Fruit fly (Drosophila melanogaster) whole organism, embryonic: ENCODE measurements around the gene iav.

ENCODE experiments used
- Adf1 ChIP-seq: fragments of 200-800 bp; sonication (Bioruptor generic); IDR thresholded peaks from 2 replicates; pipeline ENCODE4 v1.3.6; 2022; ENCODE audit warnings: missing biosample characterization, missing genetic modification characterization
- BtbVII ChIP-seq: fragments of 200-800 bp; sonication (Bioruptor generic); optimal IDR thresholded peaks from 3 replicates; lab custom pipeline; 2017; ENCODE audit warnings: missing biosample characterization, mild to moderate bottlenecking, missing genetic modification characterization
- CG10565 ChIP-seq: fragments of 200-800 bp; sonication (Bioruptor generic); optimal IDR thresholded peaks from 3 replicates; lab custom pipeline; 2016; ENCODE audit warnings: missing biosample characterization, mild to moderate bottlenecking, missing genetic modification characterization
- CG11093 ChIP-seq: fragments of 200-800 bp; sonication (Bioruptor generic); IDR thresholded peaks from 3 replicates; pipeline ENCODE4 v1.3.6; 2022; ENCODE audit warnings: missing biosample characterization, missing genetic modification characterization
- CG11723 ChIP-seq: fragments of 200-800 bp; sonication (Bioruptor generic); optimal IDR thresholded peaks from 2 replicates; lab custom pipeline; 2017; ENCODE audit warnings: missing biosample characterization, mild to moderate bottlenecking, missing genetic modification characterization
- CG12104 ChIP-seq: fragments of 200-800 bp; sonication (Bioruptor generic); optimal IDR thresholded peaks from 3 replicates; lab custom pipeline; 2016; ENCODE audit warnings: missing biosample characterization, missing genetic modification characterization
- CG13424 ChIP-seq: fragments of 200-800 bp; sonication (Bioruptor generic); optimal IDR thresholded peaks from 2 replicates; lab custom pipeline; 2019; ENCODE audit warnings: missing biosample characterization, mild to moderate bottlenecking, missing genetic modification characterization, moderate library complexity
- CG1647 ChIP-seq: fragments of 200-800 bp; sonication (Bioruptor generic); optimal IDR thresholded peaks from 3 replicates; lab custom pipeline; 2016; ENCODE audit warnings: missing biosample characterization, missing genetic modification characterization
- CG17186 ChIP-seq: fragments of 200-800 bp; sonication (Bioruptor generic); optimal IDR thresholded peaks from 3 replicates; lab custom pipeline; 2017; ENCODE audit warnings: missing biosample characterization, missing genetic modification reagents, missing genetic modification characterization
- CG17328 ChIP-seq: fragments of 200-800 bp; sonication (Bioruptor generic); IDR thresholded peaks from 2 replicates; pipeline ENCODE4 v1.3.6; 2022; ENCODE audit warnings: missing biosample characterization, missing genetic modification characterization
- CG2202 ChIP-seq: fragments of 200-800 bp; sonication (Bioruptor generic); optimal IDR thresholded peaks from 2 replicates; lab custom pipeline; 2018; ENCODE audit warnings: missing biosample characterization, mild to moderate bottlenecking, missing genetic modification characterization
- CG2712 ChIP-seq: fragments of 200-800 bp; optimal IDR thresholded peaks from 3 replicates; lab custom pipeline; 2019; ENCODE audit warnings: missing biosample characterization, mild to moderate bottlenecking, missing genetic modification characterization, moderate library complexity
- CG3065 ChIP-seq: fragments of 200-800 bp; sonication (Bioruptor generic); optimal IDR thresholded peaks from 2 replicates; lab custom pipeline; 2016; ENCODE audit warnings: missing biosample characterization, missing genetic modification characterization
- CG31441 ChIP-seq: fragments of 200-800 bp; sonication (Bioruptor generic); IDR thresholded peaks from 2 replicates; pipeline ENCODE4 v1.3.6; 2022; ENCODE audit warnings: missing biosample characterization, missing genetic modification characterization
- CG34422 ChIP-seq: fragments of 200-800 bp; sonication (Bioruptor generic); IDR thresholded peaks from 3 replicates; pipeline ENCODE4 v1.3.6; 2022; ENCODE audit warnings: missing biosample characterization, missing genetic modification characterization
- CG6854 ChIP-seq: fragments of 200-800 bp; sonication (Bioruptor generic); optimal IDR thresholded peaks from 3 replicates; lab custom pipeline; 2017; ENCODE audit warnings: missing biosample characterization, mild to moderate bottlenecking, missing genetic modification characterization
- CG7839 ChIP-seq: fragments of 200-800 bp; sonication (Bioruptor generic); optimal IDR thresholded peaks from 3 replicates; lab custom pipeline; 2018; ENCODE audit warnings: missing biosample characterization, mild to moderate bottlenecking, missing genetic modification characterization, moderate library complexity
- CG8924 ChIP-seq: fragments of 200-800 bp; optimal IDR thresholded peaks from 3 replicates; lab custom pipeline; 2019; ENCODE audit warnings: missing biosample characterization, mild to moderate bottlenecking, missing genetic modification characterization, moderate library complexity
- Fer1 ChIP-seq: fragments of 200-800 bp; sonication (Bioruptor generic); optimal IDR thresholded peaks from 2 replicates; lab custom pipeline; 2017; ENCODE audit warnings: missing biosample characterization, mild to moderate bottlenecking, missing genetic modification characterization
- Gug ChIP-seq: fragments of 200-800 bp; sonication (Bioruptor generic); IDR thresholded peaks from 4 replicates; pipeline ENCODE4 v1.3.6; 2022; ENCODE audit warnings: missing biosample characterization, missing genetic modification characterization
- HHEX ChIP-seq: fragments of 200-800 bp; sonication (Bioruptor generic); optimal IDR thresholded peaks from 3 replicates; lab custom pipeline; 2017; ENCODE audit warnings: missing biosample characterization, mild to moderate bottlenecking, missing genetic modification characterization, missing genetic modification reagents
- Hey ChIP-seq: fragments of 200-800 bp; sonication (Bioruptor generic); optimal IDR thresholded peaks from 3 replicates; lab custom pipeline; 2018; ENCODE audit warnings: missing biosample characterization, mild to moderate bottlenecking, missing genetic modification characterization
- Hsf ChIP-seq: fragments of 200-800 bp; sonication (Bioruptor generic); optimal IDR thresholded peaks from 3 replicates; lab custom pipeline; 2016; ENCODE audit warnings: missing biosample characterization, missing genetic modification characterization
- Kr ChIP-seq: fragments of 200-800 bp; sonication (Bioruptor generic); optimal IDR thresholded peaks from 2 replicates; lab custom pipeline; 2017; ENCODE audit warnings: missing biosample characterization, mild to moderate bottlenecking, missing genetic modification characterization
- Mes4 ChIP-seq: fragments of 200-800 bp; sonication (Bioruptor generic); optimal IDR thresholded peaks from 2 replicates; lab custom pipeline; 2016; ENCODE audit warnings: missing biosample characterization, missing genetic modification characterization
- NC2β ChIP-seq: fragments of 200-800 bp; sonication (Bioruptor generic); optimal IDR thresholded peaks from 2 replicates; lab custom pipeline; 2016; ENCODE audit warnings: missing biosample characterization, missing genetic modification characterization
- Oaz ChIP-seq: fragments of 200-800 bp; sonication (Bioruptor generic); IDR thresholded peaks from 2 replicates; pipeline ENCODE4 v1.3.6; 2022; ENCODE audit warnings: missing biosample characterization, missing genetic modification characterization
- Oli ChIP-seq: fragments of 200-800 bp; sonication (Bioruptor generic); optimal IDR thresholded peaks from 2 replicates; lab custom pipeline; 2018; ENCODE audit warnings: missing biosample characterization, mild to moderate bottlenecking, missing genetic modification characterization, moderate library complexity
- Ptx1 ChIP-seq: fragments of 200-800 bp; sonication (Bioruptor generic); IDR thresholded peaks from 2 replicates; pipeline ENCODE4 v1.3.6; 2022; ENCODE audit warnings: missing biosample characterization, missing genetic modification characterization
- Ssrp ChIP-seq: fragments of 200-800 bp; sonication (Bioruptor generic); optimal IDR thresholded peaks from 2 replicates; lab custom pipeline; 2018; ENCODE audit warnings: missing biosample characterization, mild to moderate bottlenecking, missing genetic modification characterization, moderate library complexity
- TFAM ChIP-seq: fragments of 200-800 bp; sonication (Bioruptor generic); optimal IDR thresholded peaks from 2 replicates; lab custom pipeline; 2017; ENCODE audit warnings: missing biosample characterization, missing genetic modification characterization, inconsistent platforms
- YL-1 ChIP-seq: fragments of 200-800 bp; sonication (Bioruptor generic); optimal IDR thresholded peaks from 3 replicates; lab custom pipeline; 2017; ENCODE audit warnings: missing biosample characterization, mild to moderate bottlenecking, missing genetic modification characterization
- ab ChIP-seq: fragments of 200-800 bp; sonication (Bioruptor generic); optimal IDR thresholded peaks from 2 replicates; lab custom pipeline; 2016; ENCODE audit warnings: missing biosample characterization, missing genetic modification characterization
- bab2 ChIP-seq: fragments of 200-800 bp; sonication (Bioruptor generic); optimal IDR thresholded peaks from 2 replicates; lab custom pipeline; 2016; ENCODE audit warnings: missing biosample characterization, missing genetic modification characterization
- cg ChIP-seq: fragments of 200-800 bp; sonication (Bioruptor generic); optimal IDR thresholded peaks from 3 replicates; lab custom pipeline; 2019; ENCODE audit warnings: missing biosample characterization, mild to moderate bottlenecking, missing genetic modification characterization, moderate library complexity
- ci ChIP-seq: fragments of 200-800 bp; sonication (Bioruptor generic); IDR thresholded peaks from 3 replicates; pipeline ENCODE4 v1.3.6; 2022; ENCODE audit warnings: missing biosample characterization, missing genetic modification characterization
- fd96Cb ChIP-seq: fragments of 200-800 bp; sonication (Bioruptor generic); optimal IDR thresholded peaks from 2 replicates; lab custom pipeline; 2018; ENCODE audit warnings: missing biosample characterization, mild to moderate bottlenecking, missing genetic modification characterization, moderate library complexity
- ftz-f1 ChIP-seq: fragments of 200-800 bp; sonication (Bioruptor generic); optimal IDR thresholded peaks from 2 replicates; lab custom pipeline; 2016; ENCODE audit warnings: missing biosample characterization, missing genetic modification characterization
- gcm ChIP-seq: fragments of 200-800 bp; sonication (Bioruptor generic); optimal IDR thresholded peaks from 2 replicates; lab custom pipeline; 2019; ENCODE audit warnings: missing biosample characterization, mild to moderate bottlenecking, missing genetic modification characterization, moderate library complexity
- gsb ChIP-seq: fragments of 200-800 bp; sonication (Bioruptor generic); IDR thresholded peaks from 2 replicates; pipeline ENCODE4 v1.3.6; 2022; ENCODE audit warnings: missing biosample characterization, missing genetic modification characterization
- ham ChIP-seq: fragments of 200-800 bp; sonication (Bioruptor generic); IDR thresholded peaks from 2 replicates; pipeline ENCODE4 v1.3.6; 2022; ENCODE audit warnings: missing biosample characterization, missing genetic modification characterization
- hkb ChIP-seq, 2 experiments: fragments of 200-800 bp in 1 of 2; fragments of >200 bp in 1 of 2; sonication (Bioruptor generic) in 1 of 2; IDR thresholded peaks in 1 of 2; optimal IDR thresholded peaks in 1 of 2; 2 replicates each; pipeline versions ENCODE4 v1.3.6 to Lab custom; 2017 to 2022; ENCODE audit warnings: missing biosample characterization in 1 of 2, missing genetic modification characterization in 1 of 2
- jumu ChIP-seq: fragments of 200-800 bp; sonication (Bioruptor generic); optimal IDR thresholded peaks from 3 replicates; lab custom pipeline; 2016; ENCODE audit warnings: missing biosample characterization, missing genetic modification characterization
- lab ChIP-seq: fragments of 200-800 bp; sonication (Bioruptor generic); optimal IDR thresholded peaks from 3 replicates; lab custom pipeline; 2017; ENCODE audit warnings: missing biosample characterization, missing genetic modification characterization, mild to moderate bottlenecking, moderate library complexity, missing genetic modification reagents
- oc ChIP-seq: fragments of 200-800 bp; sonication (Bioruptor generic); optimal IDR thresholded peaks from 2 replicates; lab custom pipeline; 2018; ENCODE audit warnings: missing biosample characterization, mild to moderate bottlenecking, missing genetic modification characterization, moderate library complexity
- odd ChIP-seq: fragments of 200-800 bp; sonication (Bioruptor generic); optimal IDR thresholded peaks from 2 replicates; lab custom pipeline; 2017; ENCODE audit warnings: missing biosample characterization, mild to moderate bottlenecking, missing genetic modification characterization
- onecut ChIP-seq: fragments of 200-800 bp; sonication (Bioruptor generic); IDR thresholded peaks from 2 replicates; pipeline ENCODE4 v1.3.6; 2022; ENCODE audit warnings: missing biosample characterization, missing genetic modification characterization
- salm ChIP-seq: fragments of 200-800 bp; sonication (Bioruptor generic); optimal IDR thresholded peaks from 2 replicates; lab custom pipeline; 2018; ENCODE audit warnings: missing biosample characterization, mild to moderate bottlenecking, missing genetic modification characterization
- sug ChIP-seq: fragments of 200-800 bp; optimal IDR thresholded peaks from 2 replicates; lab custom pipeline; 2019; ENCODE audit warnings: missing biosample characterization, mild to moderate bottlenecking, missing genetic modification characterization, moderate library complexity
- tap ChIP-seq: fragments of 200-800 bp; optimal IDR thresholded peaks from 3 replicates; lab custom pipeline; 2019; ENCODE audit warnings: missing biosample characterization, mild to moderate bottlenecking, missing genetic modification characterization, moderate library complexity

Gene iav

DNA sequence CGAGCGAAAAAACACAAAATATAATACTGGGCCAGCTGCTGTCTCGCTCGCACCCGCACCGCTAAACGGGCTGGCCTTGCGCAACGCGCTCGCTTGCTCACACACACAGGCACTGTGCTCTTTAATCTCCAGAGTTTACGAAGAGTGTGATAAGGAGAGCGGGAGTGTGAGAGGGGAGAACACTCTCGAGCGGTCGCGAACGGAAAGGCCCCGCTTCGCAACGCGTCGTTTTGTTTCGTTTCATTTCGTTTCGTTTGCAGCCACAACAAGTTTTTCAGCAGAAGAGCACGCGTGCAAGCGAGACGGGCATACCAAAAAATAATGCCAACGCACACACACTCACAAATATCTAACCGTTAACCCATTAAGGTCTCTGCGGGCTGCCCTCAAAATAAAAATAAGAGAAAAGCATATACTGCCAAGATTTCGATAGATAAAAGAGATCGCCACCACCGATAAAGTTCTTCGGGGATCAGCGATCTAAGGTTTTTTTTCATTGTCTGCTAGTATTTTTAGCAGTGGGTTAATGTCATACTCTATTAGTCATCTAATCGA, 47.8 kb downstream of the iav start (continued):
- TF ChIP-seq Gug (GFP tag; lab: Robert Waterston, UW) (peak; percentile 74; the same call in 3 of the 4 replicates), salm (tag; lab: Kevin White, UChicago) (no peak), lab (peak; percentile 54), CG12104 (GFP tag; lab: Kevin White, UChicago) (peak; percentile 40), Adf1 (peak; percentile 89), bab2 (GFP tag; lab: Kevin White, UChicago) (peak; percentile 39), Mes4 (GFP tag; lab: Kevin White, UChicago) (no peak), fd96Cb (peak; percentile 42), CG13424 (tag; lab: Kevin White, UChicago) (peak; percentile 60), gsb (no peak), BtbVII (GFP tag; lab: Kevin White, UChicago) (peak; percentile 18), CG31441 (GFP tag; lab: Robert Waterston, UW) (peak; percentile 41), ci (peak; percentile 74; the same call in 2 of the 3 replicates), cg (GFP tag; lab: Kevin White, UChicago) (peak; percentile 91), ftz-f1 (GFP tag; lab: Kevin White, UChicago) (peak; percentile 90), onecut (GFP tag; lab: Robert Waterston, UW) (peak; percentile 23; the same call in 1 of the 2 replicates), CG11093 (GFP tag; lab: Robert Waterston, UW) (no peak), Hey (peak; percentile 52), HHEX (peak; percentile 72), CG1647 (GFP tag; lab: Kevin White, UChicago) (no peak), CG8924 (tag; lab: Kevin White, UChicago) (peak; percentile 55), Kr (GFP tag; lab: Kevin White, UChicago) (peak; percentile 81), CG11723 (GFP tag; lab: Kevin White, UChicago) (peak; percentile 17), CG3065 (GFP tag; lab: Kevin White, UChicago) (peak; percentile 20), jumu (GFP tag; lab: Kevin White, UChicago) (no peak), ab (no peak), Hsf (peak; percentile 43), Fer1 (GFP tag; lab: Kevin White, UChicago) (peak; percentile 20), CG6854 (GFP tag; lab: Kevin White, UChicago) (peak; percentile 52), CG17328 (GFP tag; lab: Robert Waterston, UW) (0 out of 2 replicates have a peak, but pooled peaks have one; percentile 5), TFAM (GFP tag; lab: Kevin White, UChicago) (no peak), CG34422 (GFP tag; lab: Robert Waterston, UW) (peak; percentile 29; the same call in 1 of the 3 replicates), tap (tag; lab: Kevin White, UChicago) (no peak), NC2β (GFP tag; lab: Kevin White, UChicago) (no peak), CG7839 (tag; lab: Kevin White, UChicago) (peak; percentile 69), gcm (no peak), CG2202 (no peak), YL-1 (GFP tag; lab: Kevin White, UChicago) (peak; percentile 8), ham (GFP tag; lab: Robert Waterston, UW) (no peak), Oaz (GFP tag; lab: Robert Waterston, UW) (peak; percentile 46), CG10565 (GFP tag; lab: Kevin White, UChicago) (no peak), CG17186 (GFP tag; lab: Kevin White, UChicago) (no peak), oc (tag; lab: Kevin White, UChicago) (peak; percentile 77), Ssrp (tag; lab: Kevin White, UChicago) (no peak), odd (GFP tag; lab: Kevin White, UChicago) (no peak), sug (tag; lab: Kevin White, UChicago) (peak; percentile 88), hkb (optimal IDR thresholded peaks at IDR 0.05; lab: Kevin White, UChicago) (no peak), hkb (GFP tag; IDR thresholded peaks at IDR 0.05; lab: Robert Waterston, UW) (peak; percentile 29; the same call in 1 of the 2 replicates), Oli (tag; lab: Kevin White, UChicago) (peak; percentile 23), Ptx1 (GFP tag; lab: Robert Waterston, UW) (peak; percentile 68), CG2712 (tag; lab: Kevin White, UChicago) (peak; percentile 41)
